Worm (Caenorhabditis elegans) whole organism, young adult: Measurements from ENCODE around the gene zipt-15.

ENCODE experiments used
- B0035.1 ChIP-seq: sonication (generic microtip); optimal IDR thresholded peaks from 2 replicates; lab custom pipeline; 2016; ENCODE audit warnings: missing genetic modification characterization, mild to moderate bottlenecking, missing compliant biosample characterization, missing genotype, missing genetic modification reagents
- B0336.3 ChIP-seq: fragments of 200-800 bp; sonication (Bioruptor generic); IDR thresholded peaks from 2 replicates; pipeline ENCODE4 v1.3.6; 2022; ENCODE audit warnings: missing genetic modification characterization, missing compliant biosample characterization
- C17E4.6 ChIP-seq: fragments of 200-800 bp; sonication (Bioruptor generic); IDR thresholded peaks from 2 replicates; pipeline ENCODE4 v1.3.6; 2022; ENCODE audit warnings: missing genetic modification reagents, missing genetic modification characterization, missing compliant biosample characterization
- D2030.7 ChIP-seq: fragments of 200-800 bp; sonication (Bioruptor generic); IDR thresholded peaks from 2 replicates; pipeline ENCODE4 v1.3.6; 2022; ENCODE audit warnings: missing genetic modification reagents, missing genetic modification characterization, missing compliant biosample characterization
- F10E7.11 ChIP-seq: sonication (generic microtip); optimal IDR thresholded peaks from 2 replicates; lab custom pipeline; 2017; ENCODE audit warnings: mild to moderate bottlenecking, missing genetic modification characterization, moderate library complexity, missing compliant biosample characterization
- F22D6.2 ChIP-seq: sonication (generic microtip); optimal IDR thresholded peaks from 2 replicates; lab custom pipeline; 2016; ENCODE audit warnings: mild to moderate bottlenecking, missing genetic modification characterization, missing compliant biosample characterization
- F23B12.7 ChIP-seq: sonication (generic microtip); optimal IDR thresholded peaks from 2 replicates; lab custom pipeline; 2017; ENCODE audit warnings: missing genetic modification characterization, mild to moderate bottlenecking, missing compliant biosample characterization, antibody characterized with exemption, moderate library complexity; ENCODE audit not compliant: insufficient read depth
- F33H1.4 ChIP-seq: fragments of 200-800 bp; sonication (Bioruptor generic); IDR thresholded peaks from 2 replicates; pipeline ENCODE4 v1.3.6; 2022; ENCODE audit warnings: missing genetic modification reagents, missing genetic modification characterization, missing compliant biosample characterization
- F52B5.7 ChIP-seq: sonication (generic microtip); optimal IDR thresholded peaks from 2 replicates; lab custom pipeline; 2016; ENCODE audit warnings: mild to moderate bottlenecking, missing genetic modification characterization, missing compliant biosample characterization
- F55B11.4 ChIP-seq: sonication (generic microtip); optimal IDR thresholded peaks from 2 replicates; lab custom pipeline; 2016; ENCODE audit warnings: missing compliant biosample characterization, missing genetic modification characterization, borderline replicate concordance; ENCODE audit not compliant: insufficient read depth
- akir-1 ChIP-seq: fragments of 200-800 bp; sonication (Bioruptor generic); optimal IDR thresholded peaks from 2 replicates; lab custom pipeline; 2018; ENCODE audit warnings: mild to moderate bottlenecking, missing genetic modification characterization, moderate library complexity, missing compliant biosample characterization
- aptf-3 ChIP-seq: fragments of 200-800 bp; sonication (Bioruptor generic); IDR thresholded peaks from 2 replicates; pipeline ENCODE4 v1.3.6; 2022; ENCODE audit warnings: missing genetic modification characterization, missing compliant biosample characterization
- athp-1 ChIP-seq: sonication (generic microtip); optimal IDR thresholded peaks from 2 replicates; lab custom pipeline; 2017; ENCODE audit warnings: mild to moderate bottlenecking, missing genetic modification characterization, missing compliant biosample characterization
- attf-5 ChIP-seq: fragments of 200-800 bp; sonication (Bioruptor generic); optimal IDR thresholded peaks from 2 replicates; lab custom pipeline; 2018; ENCODE audit warnings: mild to moderate bottlenecking, missing genetic modification characterization, missing compliant biosample characterization
- attf-6 ChIP-seq: fragments of 200-800 bp; sonication (Bioruptor generic); IDR thresholded peaks from 2 replicates; pipeline ENCODE4 v1.3.6; 2022; ENCODE audit warnings: missing genetic modification reagents, missing genetic modification characterization, missing compliant biosample characterization
- ceh-100 ChIP-seq: fragments of 200-800 bp; sonication (Bioruptor generic); IDR thresholded peaks from 2 replicates; pipeline ENCODE4 v1.3.6; 2022; ENCODE audit warnings: missing genetic modification reagents, missing genetic modification characterization, missing compliant biosample characterization
- ceh-91 ChIP-seq: fragments of 200-800 bp; sonication (Bioruptor generic); IDR thresholded peaks from 2 replicates; pipeline ENCODE4 v1.3.6; 2022; ENCODE audit warnings: missing genetic modification reagents, missing genetic modification characterization, missing compliant biosample characterization
- chd-7 ChIP-seq: sonication (generic microtip); optimal IDR thresholded peaks from 2 replicates; lab custom pipeline; 2016; ENCODE audit warnings: mild to moderate bottlenecking, missing genetic modification characterization, moderate library complexity, missing compliant biosample characterization
- die-1 ChIP-seq: sonication (generic microtip); optimal IDR thresholded peaks from 2 replicates; lab custom pipeline; 2016; ENCODE audit warnings: missing genotype, mild to moderate bottlenecking, missing genetic modification characterization, missing compliant biosample characterization
- dpff-1 ChIP-seq: sonication (generic microtip); optimal IDR thresholded peaks from 2 replicates; lab custom pipeline; 2017; ENCODE audit warnings: mild to moderate bottlenecking, missing genetic modification characterization, missing compliant biosample characterization
- egrh-3 ChIP-seq: fragments of 200-800 bp; sonication (Bioruptor generic); IDR thresholded peaks from 2 replicates; pipeline ENCODE4 v1.3.6; 2022; ENCODE audit warnings: missing genetic modification reagents, missing genetic modification characterization, missing compliant biosample characterization
- ets-4 ChIP-seq: fragments of 200-800 bp; sonication (Bioruptor generic); optimal IDR thresholded peaks from 2 replicates; lab custom pipeline; 2018; ENCODE audit warnings: mild to moderate bottlenecking, missing genetic modification characterization, missing compliant biosample characterization
- fkh-3 ChIP-seq: sonication (generic microtip); optimal IDR thresholded peaks from 2 replicates; lab custom pipeline; 2016; ENCODE audit warnings: mild to moderate bottlenecking, missing genetic modification characterization, missing compliant biosample characterization
- gei-17 ChIP-seq: fragments of 200-800 bp; sonication (Bioruptor generic); optimal IDR thresholded peaks from 2 replicates; lab custom pipeline; 2018; ENCODE audit warnings: mild to moderate bottlenecking, missing genetic modification characterization, missing compliant biosample characterization
- him-1 ChIP-seq: sonication (generic microtip); optimal IDR thresholded peaks from 2 replicates; lab custom pipeline; 2016; ENCODE audit warnings: missing genotype, missing genetic modification reagents, missing genetic modification characterization, missing compliant biosample characterization
- hrde-1 ChIP-seq: sonication (generic microtip); optimal IDR thresholded peaks from 2 replicates; lab custom pipeline; 2016; ENCODE audit warnings: missing genetic modification characterization, mild to moderate bottlenecking, missing compliant biosample characterization, moderate library complexity, missing genotype, missing genetic modification reagents, borderline replicate concordance
- lag-1 ChIP-seq: fragments of 200-800 bp; sonication (Bioruptor generic); IDR thresholded peaks from 2 replicates; pipeline ENCODE4 v1.3.6; 2022; ENCODE audit warnings: missing genetic modification reagents, missing genetic modification characterization, missing compliant biosample characterization
- let-526 ChIP-seq: fragments of 200-800 bp; sonication (Bioruptor generic); IDR thresholded peaks from 2 replicates; pipeline ENCODE4 v1.3.6; 2022; ENCODE audit warnings: missing genetic modification reagents, missing genetic modification characterization, missing compliant biosample characterization
- let-607 ChIP-seq, 2 experiments: fragments of 200-800 bp in 1 of 2; sonication (Bioruptor generic) in 1 of 2; sonication (generic microtip) in 1 of 2; optimal IDR thresholded peaks; 2 replicates each; lab custom pipeline; 2016 to 2018; ENCODE audit warnings: mild to moderate bottlenecking in 2 of 2, missing compliant biosample characterization in 2 of 2, missing genetic modification characterization in 2 of 2, moderate library complexity in 2 of 2, missing genotype in 1 of 2
- lin-26 ChIP-seq: fragments of 200-800 bp; sonication (Bioruptor generic); IDR thresholded peaks from 2 replicates; pipeline ENCODE4 v1.3.6; 2022; ENCODE audit warnings: missing genetic modification reagents, missing genetic modification characterization, missing compliant biosample characterization
- lin-54 ChIP-seq: fragments of 200-800 bp; sonication (Bioruptor generic); optimal IDR thresholded peaks from 2 replicates; lab custom pipeline; 2018; ENCODE audit warnings: mild to moderate bottlenecking, missing genetic modification characterization, missing compliant biosample characterization
- lsl-1 ChIP-seq: fragments of 200-800 bp; sonication (Bioruptor generic); optimal IDR thresholded peaks from 2 replicates; lab custom pipeline; 2018; ENCODE audit warnings: mild to moderate bottlenecking, missing genetic modification characterization, moderate library complexity, missing compliant biosample characterization
- madf-3 ChIP-seq: fragments of 200-800 bp; sonication (Bioruptor generic); IDR thresholded peaks from 2 replicates; pipeline ENCODE4 v1.3.6; 2022; ENCODE audit warnings: missing genetic modification reagents, missing genetic modification characterization, missing compliant biosample characterization
- mcd-1 ChIP-seq: fragments of 200-800 bp; sonication (Bioruptor generic); IDR thresholded peaks from 2 replicates; pipeline ENCODE4 v1.3.6; 2022; ENCODE audit warnings: missing genetic modification reagents, missing genetic modification characterization, missing compliant biosample characterization
- nfya-2 ChIP-seq: fragments of 200-800 bp; sonication (Bioruptor generic); IDR thresholded peaks from 2 replicates; pipeline ENCODE4 v1.3.6; 2022; ENCODE audit warnings: missing genetic modification reagents, missing genetic modification characterization, missing compliant biosample characterization
- nhr-179 ChIP-seq: sonication (generic microtip); optimal IDR thresholded peaks from 2 replicates; lab custom pipeline; 2016; ENCODE audit warnings: mild to moderate bottlenecking, missing genetic modification characterization, missing compliant biosample characterization
- nhr-27 ChIP-seq: fragments of 200-800 bp; sonication (Bioruptor generic); optimal IDR thresholded peaks from 2 replicates; lab custom pipeline; 2018; ENCODE audit warnings: mild to moderate bottlenecking, missing genetic modification characterization, moderate library complexity, missing compliant biosample characterization
- nhr-80 ChIP-seq: sonication (generic microtip); optimal IDR thresholded peaks from 2 replicates; lab custom pipeline; 2016; ENCODE audit warnings: missing genetic modification characterization, missing compliant biosample characterization
- nhr-90 ChIP-seq: sonication (generic microtip); optimal IDR thresholded peaks from 2 replicates; lab custom pipeline; 2016; ENCODE audit warnings: missing genotype, mild to moderate bottlenecking, missing genetic modification characterization, missing compliant biosample characterization
- repo-1 ChIP-seq: sonication (generic microtip); optimal IDR thresholded peaks from 2 replicates; lab custom pipeline; 2017; ENCODE audit warnings: mild to moderate bottlenecking, missing genetic modification characterization, missing compliant biosample characterization
- rpc-1 ChIP-seq, 2 experiments: fragments of 150-350 bp in 1 of 2; sonication (generic microtip) in 1 of 2; optimal IDR thresholded peaks; 2 replicates each; lab custom pipeline; 2014 to 2018; ENCODE audit warnings: missing biosample characterization in 1 of 2, missing genetic modification characterization in 1 of 2, missing genetic modification reagents in 1 of 2, missing genotype in 1 of 2
- snpc-1.1 ChIP-seq: sonication (generic microtip); optimal IDR thresholded peaks from 2 replicates; lab custom pipeline; 2017; ENCODE audit warnings: missing genetic modification characterization, mild to moderate bottlenecking, missing compliant biosample characterization, antibody characterized with exemption, moderate library complexity, missing genotype, missing genetic modification reagents; ENCODE audit not compliant: insufficient read depth
- ztf-25 ChIP-seq: fragments of 200-800 bp; sonication (Bioruptor generic); IDR thresholded peaks from 2 replicates; pipeline ENCODE4 v1.3.6; 2022; ENCODE audit warnings: missing genetic modification reagents, missing genetic modification characterization, missing compliant biosample characterization
- ztf-28 ChIP-seq: fragments of 200-800 bp; sonication (Bioruptor generic); IDR thresholded peaks from 2 replicates; pipeline ENCODE4 v1.3.6; 2022; ENCODE audit warnings: missing genetic modification reagents, missing genetic modification characterization, missing compliant biosample characterization

zipt-15 gene

ce11 chrIV:795383-795872 lies 29.3 kb downstream of the zipt-15 start, which contains the start of gene skr-18 (continued):
- peak; percentile 28 for TF ChIP-seq D2030.7 (GFP tag; lab: Robert Waterston, UW)
- TF ChIP-seq snpc-1.1 (tag; lab: Kevin White, UChicago), result peak; percentile 44
- no peak for TF ChIP-seq nhr-90 (tag; lab: Kevin White, UChicago)
- peak; percentile 5 for TF ChIP-seq lsl-1 (GFP tag; lab: Kevin White, UChicago)
- no peak for TF ChIP-seq ztf-25 (GFP tag; lab: Robert Waterston, UW)
- no peak for TF ChIP-seq nfya-2 (GFP tag; lab: Robert Waterston, UW)
- TF ChIP-seq F55B11.4 (tag; lab: Kevin White, UChicago), result no peak
- no peak for TF ChIP-seq lin-26 (GFP tag; lab: Robert Waterston, UW)
- no peak for TF ChIP-seq athp-1 (tag; lab: Kevin White, UChicago)
- TF ChIP-seq nhr-27 (tag; lab: Kevin White, UChicago), result no peak
- TF ChIP-seq dpff-1 (tag; lab: Kevin White, UChicago), result no peak
- no peak for TF ChIP-seq let-607 (tag; optimal IDR thresholded peaks at IDR 0.05; lab: Kevin White, UChicago)
- no peak for TF ChIP-seq F52B5.7 (tag; lab: Kevin White, UChicago)
- TF ChIP-seq egrh-3 (GFP tag; lab: Robert Waterston, UW), result no peak
- no peak for TF ChIP-seq F22D6.2 (tag; lab: Kevin White, UChicago)
- no peak for TF ChIP-seq let-526 (GFP tag; lab: Robert Waterston, UW)
- no peak for TF ChIP-seq attf-5
- no peak for TF ChIP-seq gei-17 (GFP tag; lab: Kevin White, UChicago)
- no peak for TF ChIP-seq attf-6
- TF ChIP-seq B0336.3, result no peak
- TF ChIP-seq ceh-91, result no peak
- TF ChIP-seq ceh-100 (GFP tag; lab: Robert Waterston, UW), result peak; percentile 44
- TF ChIP-seq F23B12.7, result no peak
- no peak for TF ChIP-seq aptf-3 (GFP tag; lab: Robert Waterston, UW)
- no peak for TF ChIP-seq nhr-80
- no peak for TF ChIP-seq repo-1 (tag; lab: Kevin White, UChicago)
- no peak for TF ChIP-seq B0035.1 (tag; lab: Kevin White, UChicago)
- TF ChIP-seq die-1 (tag; lab: Kevin White, UChicago), result no peak
- TF ChIP-seq fkh-3 (tag; lab: Kevin White, UChicago), result no peak
- TF ChIP-seq ztf-28 (GFP tag; lab: Robert Waterston, UW), result no peak
- TF ChIP-seq F10E7.11 (tag; lab: Kevin White, UChicago), result no peak
- TF ChIP-seq lin-54 (GFP tag; lab: Kevin White, UChicago), result peak; percentile 2
- no peak for TF ChIP-seq madf-3 (GFP tag; lab: Robert Waterston, UW)
- TF ChIP-seq C17E4.6 (GFP tag; lab: Robert Waterston, UW), result no peak
- peak; percentile 55; the same call in 1 of the 2 replicates for TF ChIP-seq mcd-1
- TF ChIP-seq nhr-179, result no peak
- TF ChIP-seq hrde-1 (tag; lab: Kevin White, UChicago), result no peak
- no peak for TF ChIP-seq him-1 (tag; lab: Kevin White, UChicago)
- TF ChIP-seq ets-4 (GFP tag; lab: Kevin White, UChicago), result no peak
- no peak for TF ChIP-seq rpc-1 (optimal IDR thresholded peaks at IDR 0.05; lab: Kevin White, UChicago)
- no peak for TF ChIP-seq rpc-1 (tag; optimal IDR thresholded peaks at IDR 0.05; lab: Kevin White, UChicago)
- TF ChIP-seq akir-1, result no peak
- TF ChIP-seq F33H1.4 (GFP tag; lab: Robert Waterston, UW), result no peak
- no peak for TF ChIP-seq lag-1 (GFP tag; lab: Robert Waterston, UW)
- TF ChIP-seq chd-7 (tag; lab: Kevin White, UChicago), result no peak
